Worm (Caenorhabditis elegans) whole organism, mixed stage, embryonic: Measurements from ENCODE around the gene nstp-3.
"Not testable (repeated sequence)": the region's sequence is repeated elsewhere in the genome, so short reads cannot be mapped to it uniquely, and the experiment has no call there.

ENCODE experiments used
- bed-3 ChIP-seq: fragments of 200-800 bp; sonication (Bioruptor generic); optimal IDR thresholded peaks from 3 replicates; lab custom pipeline; 2018; ENCODE audit warnings: mild to moderate bottlenecking, missing genetic modification characterization, moderate library complexity, missing compliant biosample characterization
- blmp-1 ChIP-seq: fragments of 150-350 bp; optimal IDR thresholded peaks from 2 replicates; lab custom pipeline; 2014; ENCODE audit warnings: missing biosample characterization, missing genetic modification characterization
- ceh-39 ChIP-seq: fragments of 150-350 bp; optimal IDR thresholded peaks from 2 replicates; lab custom pipeline; 2014; ENCODE audit warnings: missing biosample characterization, missing genetic modification characterization
- ceh-43 ChIP-seq: fragments of 200-800 bp; sonication (Bioruptor generic); optimal IDR thresholded peaks from 2 replicates; lab custom pipeline; 2018; ENCODE audit warnings: mild to moderate bottlenecking, missing genetic modification characterization, moderate library complexity, missing compliant biosample characterization
- ceh-83 ChIP-seq: fragments of 200-800 bp; sonication (Bioruptor generic); optimal IDR thresholded peaks from 2 replicates; lab custom pipeline; 2018; ENCODE audit warnings: mild to moderate bottlenecking, missing genetic modification characterization, missing compliant biosample characterization
- ces-1 ChIP-seq: fragments of 150-350 bp; optimal IDR thresholded peaks from 2 replicates; lab custom pipeline; 2014; ENCODE audit warnings: missing biosample characterization, missing genetic modification reagents, missing genetic modification characterization
- cnd-1 ChIP-seq: fragments of 200-800 bp; sonication (Bioruptor generic); optimal IDR thresholded peaks from 2 replicates; lab custom pipeline; 2018; ENCODE audit warnings: mild to moderate bottlenecking, missing genetic modification characterization, missing compliant biosample characterization
- elt-1 ChIP-seq: sonication (generic microtip); optimal IDR thresholded peaks from 2 replicates; lab custom pipeline; 2017; ENCODE audit warnings: missing genetic modification characterization, mild to moderate bottlenecking, missing compliant biosample characterization, antibody characterized with exemption, moderate library complexity, borderline replicate concordance; ENCODE audit not compliant: insufficient read depth
- elt-3 ChIP-seq: fragments of 150-350 bp; optimal IDR thresholded peaks from 2 replicates; lab custom pipeline; 2014; ENCODE audit warnings: missing biosample characterization, missing genetic modification characterization
- flh-1 ChIP-seq: fragments of 200-800 bp; sonication (Bioruptor generic); optimal IDR thresholded peaks from 2 replicates; lab custom pipeline; 2018; ENCODE audit warnings: mild to moderate bottlenecking, missing genetic modification characterization, moderate library complexity, missing compliant biosample characterization
- ham-2 ChIP-seq: fragments of 200-800 bp; sonication (Bioruptor generic); optimal IDR thresholded peaks from 2 replicates; lab custom pipeline; 2018; ENCODE audit warnings: mild to moderate bottlenecking, missing genetic modification characterization, missing compliant biosample characterization
- hlh-1 ChIP-seq: fragments of 150-350 bp; optimal IDR thresholded peaks from 2 replicates; lab custom pipeline; 2014; ENCODE audit warnings: missing biosample characterization, missing genetic modification reagents, missing genetic modification characterization
- lin-13 ChIP-seq: fragments of 150-350 bp; optimal IDR thresholded peaks from 2 replicates; lab custom pipeline; 2014; ENCODE audit warnings: missing biosample characterization, missing genetic modification characterization
- lin-32 ChIP-seq: fragments of 200-800 bp; sonication (Bioruptor generic); optimal IDR thresholded peaks from 2 replicates; lab custom pipeline; 2018; ENCODE audit warnings: mild to moderate bottlenecking, missing genetic modification characterization, missing compliant biosample characterization
- lsy-2 ChIP-seq: fragments of 150-350 bp; optimal IDR thresholded peaks from 2 replicates; lab custom pipeline; 2014; ENCODE audit warnings: missing biosample characterization, missing genetic modification characterization
- mls-2 ChIP-seq: sonication (generic microtip); optimal IDR thresholded peaks from 2 replicates; lab custom pipeline; 2016; ENCODE audit warnings: mild to moderate bottlenecking, missing genetic modification characterization, moderate library complexity, missing compliant biosample characterization
- nhr-237 ChIP-seq: fragments of 150-350 bp; optimal IDR thresholded peaks from 2 replicates; lab custom pipeline; 2014; ENCODE audit warnings: missing biosample characterization, missing genetic modification characterization
- nhr-28 ChIP-seq: fragments of 150-350 bp; optimal IDR thresholded peaks from 2 replicates; lab custom pipeline; 2014; ENCODE audit warnings: missing biosample characterization, missing genetic modification characterization
- pha-4 ChIP-seq: fragments of 150-350 bp; optimal IDR thresholded peaks from 2 replicates; lab custom pipeline; 2018; ENCODE audit warnings: missing biosample characterization, missing genetic modification reagents, missing genetic modification characterization
- snpc-4 ChIP-seq: fragments of 150-350 bp; optimal IDR thresholded peaks from 2 replicates; lab custom pipeline; 2014; ENCODE audit warnings: missing biosample characterization, missing genetic modification characterization
- tbx-8 ChIP-seq: fragments of 200-800 bp; sonication (Bioruptor generic); optimal IDR thresholded peaks from 2 replicates; lab custom pipeline; 2018; ENCODE audit warnings: mild to moderate bottlenecking, missing genetic modification characterization, moderate library complexity, missing compliant biosample characterization
- unc-120 ChIP-seq: sonication (generic microtip); optimal IDR thresholded peaks from 2 replicates; lab custom pipeline; 2017; ENCODE audit warnings: missing genetic modification characterization, missing compliant biosample characterization; ENCODE audit not compliant: poor library complexity, severe bottlenecking
- unc-39 ChIP-seq: fragments of 150-350 bp; optimal IDR thresholded peaks from 2 replicates; lab custom pipeline; 2014; ENCODE audit warnings: missing biosample characterization, missing genetic modification characterization
- unc-62 ChIP-seq: fragments of 150-350 bp; optimal IDR thresholded peaks from 2 replicates; lab custom pipeline; 2014; ENCODE audit warnings: missing biosample characterization, missing genetic modification reagents, missing genetic modification characterization
- zip-8 ChIP-seq: fragments of 150-350 bp; optimal IDR thresholded peaks from 2 replicates; lab custom pipeline; 2014; ENCODE audit warnings: missing biosample characterization, missing genetic modification characterization

Gene nstp-3

DNA sequence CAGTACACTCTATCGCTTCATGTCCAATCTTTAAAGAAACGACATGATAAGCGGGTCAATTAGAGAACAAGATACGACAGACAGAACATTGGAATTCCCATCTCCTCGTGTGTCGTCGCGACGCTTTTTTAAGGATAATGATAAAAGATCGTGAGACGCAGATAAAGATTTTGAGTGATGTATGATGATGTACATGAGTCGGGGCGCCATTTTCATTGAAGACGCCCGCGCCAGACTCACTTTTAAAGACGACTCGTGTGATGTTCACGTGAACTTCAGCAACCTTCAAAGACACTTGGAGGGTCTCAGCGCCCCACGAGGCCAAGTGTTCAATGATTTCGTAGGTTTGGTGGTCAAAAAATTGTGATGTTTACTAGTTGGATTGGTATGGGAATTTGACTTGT is 29.7 kb downstream of the nstp-3 start:
- TF ChIP-seq lin-13 (tag; lab: Kevin White, UChicago) (no peak), mls-2 (tag; lab: Kevin White, UChicago) (no peak), bed-3 (GFP tag; lab: Kevin White, UChicago) (no peak), unc-39 (tag; lab: Kevin White, UChicago) (no peak)

- TF ChIP-seq hlh-1 (tag; lab: Kevin White, UChicago) (no peak), nhr-237 (tag; lab: Kevin White, UChicago) (no peak), elt-3 (no peak), ces-1 (GFP tag; lab: Kevin White, UChicago) (no peak), ceh-39 (tag; lab: Kevin White, UChicago) (no peak), zip-8 (tag; lab: Kevin White, UChicago) (no peak), flh-1 (GFP tag; lab: Kevin White, UChicago) (no peak), unc-120 (tag; lab: Kevin White, UChicago) (no peak), ceh-83 (GFP tag; lab: Kevin White, UChicago) (no peak), nhr-28 (tag; lab: Kevin White, UChicago) (no peak), lin-32 (GFP tag; lab: Kevin White, UChicago) (no peak)
Observed at ce11 chrV:5765081-5765480, 33.0 kb downstream of the nstp-3 start, which contains the start of gene pgph-2. pgph-2 (plus strand) TSS chrV:5765127.

- TF ChIP-seq ceh-83 (GFP tag; lab: Kevin White, UChicago) (no peak), unc-120 (tag; lab: Kevin White, UChicago) (peak; percentile 40), blmp-1 (peak; percentile 46)
Observed at ce11 chrV:5763787-5764186, 34.2 kb downstream of the nstp-3 start, which contains the start of gene pgph-3. pgph-3 (minus strand) TSS chrV:5763846.

DNA sequence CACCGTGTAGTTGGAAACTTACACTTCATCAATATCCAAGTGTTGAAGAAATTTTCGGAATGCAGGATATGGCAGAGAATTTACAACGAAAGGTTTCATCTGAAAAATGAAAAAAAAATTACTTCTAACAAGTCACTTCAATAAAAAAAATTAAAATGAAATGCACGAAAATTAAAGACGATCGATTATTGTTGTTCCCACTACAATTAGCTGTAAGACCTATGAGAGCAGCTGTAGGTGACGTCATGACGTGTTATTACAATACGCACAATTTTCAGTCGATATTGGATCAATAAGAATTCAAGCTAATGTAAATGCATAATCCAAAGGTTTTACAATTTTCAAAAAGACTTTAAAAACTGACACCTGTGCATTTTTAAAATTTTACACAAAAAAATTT is 37.9 kb downstream of the nstp-3 start, which contains the start of gene C53A3.1:
Gene C53A3.1 (minus strand): TSS at position 101 of the 400 bp plus-strand sequence.
- TF ChIP-seq flh-1 (GFP tag; lab: Kevin White, UChicago), result no peak
- no peak for TF ChIP-seq bed-3 (GFP tag; lab: Kevin White, UChicago)
- TF ChIP-seq zip-8 (tag; lab: Kevin White, UChicago), result no peak
- no peak for TF ChIP-seq nhr-237 (tag; lab: Kevin White, UChicago)
- no peak for TF ChIP-seq unc-62 (GFP tag; lab: Kevin White, UChicago)
- TF ChIP-seq mls-2 (tag; lab: Kevin White, UChicago), result no peak
- TF ChIP-seq pha-4 (tag; lab: Kevin White, UChicago), result no peak
- no peak for TF ChIP-seq ces-1 (GFP tag; lab: Kevin White, UChicago)
- TF ChIP-seq elt-1, result no peak
- TF ChIP-seq cnd-1 (tag; lab: Kevin White, UChicago), result no peak
- TF ChIP-seq blmp-1, result no peak
- TF ChIP-seq ham-2, result no peak
- TF ChIP-seq, all 35 proteins: peak for 0

- TF ChIP-seq nhr-237 (tag; lab: Kevin White, UChicago), result no peak
- no peak for TF ChIP-seq nhr-28 (tag; lab: Kevin White, UChicago)
- TF ChIP-seq lin-13 (tag; lab: Kevin White, UChicago), result no peak
- no peak for TF ChIP-seq snpc-4 (tag; lab: Kevin White, UChicago)
- no peak for TF ChIP-seq unc-39 (tag; lab: Kevin White, UChicago)
- no peak for TF ChIP-seq pha-4 (tag; lab: Kevin White, UChicago)
- TF ChIP-seq, all 35 proteins: peak for 0
Observed at ce11 chrV:5758780-5759179, 39.3 kb downstream of the nstp-3 start, which contains the start of gene C53A3.4. C53A3.4 (minus strand) TSS chrV:5758880.

DNA sequence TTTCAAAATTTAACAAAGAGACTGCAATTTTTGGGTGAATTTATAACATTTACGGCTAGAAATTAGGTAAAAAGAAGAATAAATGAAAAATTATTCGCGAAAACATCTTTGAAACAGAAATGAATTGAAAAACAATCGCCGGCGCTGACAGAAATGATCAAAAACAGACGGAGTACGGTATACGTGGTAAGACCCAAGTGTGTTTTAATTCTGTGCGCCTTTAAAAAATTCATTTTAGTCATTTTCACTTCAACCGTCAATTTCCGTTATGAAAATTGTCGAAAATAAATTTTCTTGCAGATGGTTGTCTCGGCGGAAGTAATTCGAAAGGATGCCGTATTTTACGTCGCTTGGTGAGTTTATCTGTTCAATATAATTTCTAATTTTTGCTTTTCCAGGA is 41.8 kb downstream of the nstp-3 start, which contains the start of gene C53A3.3:
Gene C53A3.3 (plus strand): TSS at position 301 of the 400 bp plus-strand sequence.
- no peak for TF ChIP-seq ceh-83 (GFP tag; lab: Kevin White, UChicago)
- no peak for TF ChIP-seq lsy-2 (tag; lab: Kevin White, UChicago)
- no peak for TF ChIP-seq lin-32 (GFP tag; lab: Kevin White, UChicago)
- TF ChIP-seq elt-1, result no peak
- TF ChIP-seq ceh-43 (GFP tag; lab: Kevin White, UChicago), result no peak
- no peak for TF ChIP-seq hlh-1 (tag; lab: Kevin White, UChicago)
- no peak for TF ChIP-seq unc-39 (tag; lab: Kevin White, UChicago)
- TF ChIP-seq zip-8 (tag; lab: Kevin White, UChicago), result no peak

DNA sequence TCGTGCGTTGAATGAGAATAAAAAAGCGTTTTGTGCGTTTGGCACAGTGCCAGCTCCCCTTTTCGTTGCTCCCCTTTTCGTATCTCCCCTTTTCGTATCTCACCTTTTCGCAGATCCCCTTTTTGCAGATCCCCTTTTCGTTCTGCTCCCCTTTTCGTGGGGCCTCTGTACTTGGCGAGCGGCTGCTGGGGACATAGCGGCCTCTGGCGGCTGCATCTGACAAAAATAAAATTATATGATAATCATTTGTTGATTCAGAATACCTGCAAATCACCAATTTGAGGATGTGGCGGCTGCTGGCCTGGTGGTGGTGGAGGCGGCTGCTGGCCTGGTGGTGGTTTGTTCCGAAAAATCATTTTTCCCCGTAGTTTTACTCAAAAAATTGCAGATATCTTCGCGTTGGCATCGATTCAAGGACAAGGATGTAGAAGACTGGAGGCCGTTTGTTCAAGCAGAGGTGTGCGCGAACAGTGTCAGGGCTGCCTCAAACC is 42.8 kb downstream of the nstp-3 start, which contains the start of gene K09H11.11:
Gene K09H11.11 (minus strand): TSS at position 51 of the 491 bp plus-strand sequence.
- TF ChIP-seq tbx-8 (GFP tag; lab: Kevin White, UChicago); mls-2 (tag; lab: Kevin White, UChicago); lsy-2 (tag; lab: Kevin White, UChicago): not testable (repeated sequence)
